Worm (Caenorhabditis elegans): Measurements from ENCODE around the gene arv-1.

DNA sequence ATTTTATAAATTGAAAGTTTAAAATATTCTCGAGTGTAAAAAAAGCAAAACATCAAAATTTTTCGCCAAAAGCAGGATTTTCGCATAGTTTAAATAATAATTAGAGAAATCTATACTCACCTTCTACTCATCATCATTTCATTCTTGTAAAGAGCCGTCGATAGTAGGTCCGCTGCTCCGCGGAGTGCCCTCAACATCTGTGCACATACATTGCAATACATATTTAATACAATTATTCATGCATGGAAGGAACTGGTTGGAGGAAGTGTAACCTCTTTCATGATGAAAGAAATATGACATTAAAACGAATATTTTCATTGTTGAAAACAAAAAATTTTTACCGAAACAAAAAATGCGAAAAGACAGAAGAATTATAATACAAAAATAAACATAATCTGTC is 41.7 kb upstream of the arv-1 start, which contains the start of gene mrps-14:
- TF ChIP-seq ama-1 (optimal IDR thresholded peaks at IDR 0.05) (no peak), scrt-1 (GFP tag; IDR thresholded peaks at IDR 0.05) (no peak), tra-4 (tag; optimal IDR thresholded peaks at IDR 0.05) (no peak), hnd-1 (tag; optimal IDR thresholded peaks at IDR 0.05) (no peak), flt-1 (GFP tag; IDR thresholded peaks at IDR 0.05) (no peak), tbx-37 (GFP tag; conservative IDR thresholded peaks at IDR 0.05) (no peak), ceh-36 (tag; optimal IDR thresholded peaks at IDR 0.05) (no peak), sea-1 (GFP tag; conservative IDR thresholded peaks at IDR 0.05) (no peak), ets-7 (tag; optimal IDR thresholded peaks at IDR 0.05) (no peak), B0310.2 (tag; optimal IDR thresholded peaks at IDR 0.05) (no peak)
